Worm (Caenorhabditis elegans) whole organism, L4 larva: ENCODE measurements around the gene mogs-1.

Experiments
- F49E8.2 ChIP-seq: sonication (generic microtip); optimal IDR thresholded peaks from 2 replicates; lab custom pipeline; 2016; ENCODE audit warnings: missing compliant biosample characterization, mild to moderate bottlenecking, missing genetic modification characterization, borderline replicate concordance
- Y48G9A.11 ChIP-seq: fragments of 200-800 bp; sonication (Bioruptor generic); IDR thresholded peaks from 2 replicates; pipeline ENCODE4 v1.3.6; 2022; ENCODE audit warnings: missing genetic modification reagents, missing genetic modification characterization, missing compliant biosample characterization
- aly-2 ChIP-seq: sonication (generic microtip); optimal IDR thresholded peaks from 2 replicates; lab custom pipeline; 2018; ENCODE audit warnings: missing biosample characterization, missing genetic modification characterization
- ama-1 ChIP-seq: fragments of 150-350 bp; optimal IDR thresholded peaks from 2 replicates; lab custom pipeline; 2014; ENCODE audit warnings: inconsistent platforms, mixed read lengths
- lin-38 ChIP-seq: fragments of 200-800 bp; sonication (Bioruptor generic); IDR thresholded peaks from 2 replicates; pipeline ENCODE4 v1.3.6; 2022; ENCODE audit warnings: missing genetic modification reagents, missing genetic modification characterization, missing compliant biosample characterization
- madf-9 ChIP-seq: fragments of 200-800 bp; sonication (Bioruptor generic); conservative IDR thresholded peaks from 2 replicates; pipeline ENCODE4 v1.3.6; 2022; ENCODE audit warnings: missing genetic modification reagents, missing genetic modification characterization, missing compliant biosample characterization
- mdl-1 ChIP-seq, 2 experiments: fragments of 150-350 bp in 1 of 2; sonication (generic microtip) in 1 of 2; optimal IDR thresholded peaks; 2 replicates each; lab custom pipeline; 2014 to 2017; ENCODE audit warnings: missing biosample characterization in 2 of 2, missing genetic modification characterization in 2 of 2
- nhr-25 ChIP-seq: sonication (generic microtip); optimal IDR thresholded peaks from 2 replicates; lab custom pipeline; 2017; ENCODE audit warnings: missing genetic modification characterization, mild to moderate bottlenecking, missing compliant biosample characterization, antibody characterized with exemption, moderate library complexity, borderline replicate concordance; ENCODE audit not compliant: insufficient read depth
- nhr-77 ChIP-seq: fragments of 150-350 bp; optimal IDR thresholded peaks from 2 replicates; lab custom pipeline; 2014; ENCODE audit warnings: missing biosample characterization, missing genetic modification characterization
- pha-4 ChIP-seq, 2 experiments: fragments of 150-350 bp in 1 of 2; fragments of 200-800 bp in 1 of 2; sonication (Bioruptor generic) in 1 of 2; IDR thresholded peaks in 1 of 2; optimal IDR thresholded peaks in 1 of 2; 2 replicates each; pipeline versions ENCODE4 v1.3.6 to Lab custom; 2014 to 2022; ENCODE audit warnings: missing genetic modification characterization in 2 of 2, missing genetic modification reagents in 2 of 2, missing biosample characterization in 1 of 2, missing compliant biosample characterization in 1 of 2
- pqm-1 ChIP-seq: sonication (generic microtip); optimal IDR thresholded peaks from 2 replicates; lab custom pipeline; 2017; ENCODE audit warnings: missing biosample characterization, missing genetic modification characterization
- snpc-4 ChIP-seq: fragments of 150-350 bp; optimal IDR thresholded peaks from 2 replicates; lab custom pipeline; 2014; ENCODE audit warnings: missing biosample characterization, missing genetic modification characterization

DNA sequence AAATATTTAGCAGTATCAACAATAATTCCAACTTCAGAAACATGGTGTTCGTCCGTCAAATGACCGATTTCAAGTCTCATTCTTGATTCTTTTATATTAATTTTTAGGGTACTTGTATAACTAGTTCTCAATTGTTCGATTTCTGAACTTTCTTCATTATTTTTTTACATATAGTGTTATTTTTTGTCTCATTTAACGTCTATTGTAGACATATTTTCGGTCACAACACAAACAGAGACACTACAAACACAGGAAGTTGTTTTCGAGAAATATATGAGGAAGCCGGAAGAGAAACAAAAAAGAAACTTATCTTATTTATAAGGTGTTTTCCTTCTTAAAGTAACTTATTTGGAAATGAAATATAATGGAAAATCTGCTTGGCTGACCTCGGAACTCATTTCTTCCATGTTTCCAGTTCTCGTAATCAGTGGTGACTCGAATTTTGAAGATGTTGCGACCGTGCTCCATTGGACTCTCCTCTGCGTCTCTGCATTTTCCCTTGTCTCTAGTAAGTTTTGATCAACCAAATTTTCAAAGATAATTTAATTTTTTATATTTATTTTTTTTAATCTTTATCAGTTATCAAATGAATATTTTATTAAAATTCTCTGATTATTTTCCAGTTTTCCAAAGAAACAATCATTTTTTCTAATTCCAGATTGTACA lies 32.1 kb upstream of the mogs-1 start, which contains the start of the genes F36H1.12 and lin-3:
- TF ChIP-seq pqm-1 (no peak), ama-1 (lab: Kevin White, UChicago) (no peak), snpc-4 (tag; lab: Kevin White, UChicago) (no peak), nhr-77 (no peak), madf-9 (GFP tag; lab: Robert Waterston, UW) (no peak), Y48G9A.11 (GFP tag; lab: Robert Waterston, UW) (no peak), pha-4 (GFP tag; IDR thresholded peaks at IDR 0.05; lab: Robert Waterston, UW) (no peak), pha-4 (tag; optimal IDR thresholded peaks at IDR 0.05; lab: Kevin White, UChicago) (no peak), nhr-25 (no peak), mdl-1 (tag; optimal IDR thresholded peaks at IDR 0.05; lab: Kevin White, UChicago) (no peak), lin-38 (peak; percentile 85), aly-2 (tag; lab: Kevin White, UChicago) (no peak), F49E8.2 (tag; lab: Kevin White, UChicago) (no peak)
